Worm (Caenorhabditis elegans) whole organism, L4/young adult: Measurements from ENCODE around the gene K02F6.3.

Experiments
- W03F9.2 ChIP-seq: fragments of 150-350 bp; optimal IDR thresholded peaks from 2 replicates; lab custom pipeline; 2014; ENCODE audit warnings: missing biosample characterization, missing genetic modification characterization
- dao-5 ChIP-seq: sonication (generic microtip); optimal IDR thresholded peaks from 2 replicates; lab custom pipeline; 2016; ENCODE audit warnings: missing genotype, missing genetic modification characterization, moderate library complexity, missing compliant biosample characterization

DNA sequence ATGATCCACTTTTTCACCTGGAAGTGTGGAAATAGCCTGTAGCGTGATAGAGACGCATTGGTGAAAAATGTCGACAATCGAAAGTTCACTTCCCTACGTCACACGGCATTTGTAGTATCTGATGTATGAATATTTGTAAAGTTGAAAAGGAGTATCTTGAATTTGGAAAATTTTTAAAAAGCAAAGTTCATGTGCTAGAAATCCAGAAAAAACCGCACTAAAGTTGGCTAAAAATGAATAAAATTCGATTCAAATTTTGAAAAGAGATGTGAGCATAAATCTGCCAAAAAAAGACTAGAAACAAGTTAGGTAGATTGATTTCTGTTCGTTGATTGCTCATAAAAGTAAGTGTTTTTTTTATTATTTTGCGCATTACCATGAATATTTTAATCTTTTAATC lies 37.0 kb downstream of the K02F6.3 start, which contains the start of gene sri-74:
- TF ChIP-seq W03F9.2 (no peak), dao-5 (no peak)
